Worm (Caenorhabditis elegans) whole organism, L2 larva: Measurements from ENCODE around the gene tlk-1.

Source experiments
- C34F6.9 ChIP-seq: fragments of 150-350 bp; optimal IDR thresholded peaks from 2 replicates; lab custom pipeline; 2014; ENCODE audit warnings: missing biosample characterization, missing genetic modification characterization
- F13H6.1 ChIP-seq: sonication (generic microtip); optimal IDR thresholded peaks from 2 replicates; lab custom pipeline; 2016; ENCODE audit warnings: missing genetic modification characterization, missing compliant biosample characterization
- Y55F3AM.14 ChIP-seq: fragments of 200-800 bp; sonication (Bioruptor generic); optimal IDR thresholded peaks from 2 replicates; lab custom pipeline; 2018; ENCODE audit warnings: mild to moderate bottlenecking, missing genetic modification characterization, missing compliant biosample characterization
- ZK546.5 ChIP-seq: sonication (generic microtip); optimal IDR thresholded peaks from 2 replicates; lab custom pipeline; 2017; ENCODE audit warnings: missing biosample characterization, missing genetic modification characterization
- alr-1 ChIP-seq: fragments of 150-350 bp; optimal IDR thresholded peaks from 2 replicates; lab custom pipeline; 2014; ENCODE audit warnings: missing biosample characterization, missing genetic modification characterization
- aly-2 ChIP-seq: fragments of 150-350 bp; optimal IDR thresholded peaks from 2 replicates; lab custom pipeline; 2014; ENCODE audit warnings: missing biosample characterization, missing genetic modification characterization
- ama-1 ChIP-seq: fragments of 150-350 bp; optimal IDR thresholded peaks from 2 replicates; lab custom pipeline; 2018; ENCODE audit warnings: inconsistent platforms
- ceh-16 ChIP-seq: fragments of 150-350 bp; optimal IDR thresholded peaks from 2 replicates; lab custom pipeline; 2014; ENCODE audit warnings: missing biosample characterization, missing genetic modification characterization
- ceh-82 ChIP-seq: fragments of 150-350 bp; optimal IDR thresholded peaks from 2 replicates; lab custom pipeline; 2014; ENCODE audit warnings: missing biosample characterization, missing genetic modification characterization
- crh-2 ChIP-seq: sonication (generic microtip); optimal IDR thresholded peaks from 2 replicates; lab custom pipeline; 2017; ENCODE audit warnings: missing biosample characterization, missing genetic modification characterization
- egl-27 ChIP-seq: sonication (generic microtip); optimal IDR thresholded peaks from 3 replicates; lab custom pipeline; 2017; ENCODE audit warnings: missing biosample characterization, missing genetic modification reagents, missing genetic modification characterization
- elt-3 ChIP-seq: sonication (generic microtip); optimal IDR thresholded peaks from 2 replicates; lab custom pipeline; 2017; ENCODE audit warnings: missing biosample characterization, missing genetic modification characterization
- fos-1 ChIP-seq: fragments of 150-350 bp; optimal IDR thresholded peaks from 2 replicates; lab custom pipeline; 2014; ENCODE audit warnings: missing biosample characterization, missing genetic modification characterization
- gmeb-1 ChIP-seq: fragments of 150-350 bp; optimal IDR thresholded peaks from 2 replicates; lab custom pipeline; 2014; ENCODE audit warnings: missing biosample characterization, missing genetic modification characterization
- lin-11 ChIP-seq: fragments of 150-350 bp; sonication (generic microtip); optimal IDR thresholded peaks from 2 replicates; lab custom pipeline; 2014; ENCODE audit warnings: missing biosample characterization, missing genetic modification characterization, inconsistent platforms, mixed read lengths
- lin-13 ChIP-seq: fragments of 150-350 bp; optimal IDR thresholded peaks from 2 replicates; lab custom pipeline; 2014; ENCODE audit warnings: missing biosample characterization, missing genetic modification reagents, missing genetic modification characterization
- lin-39 ChIP-seq: fragments of 150-350 bp; optimal IDR thresholded peaks from 2 replicates; lab custom pipeline; 2014; ENCODE audit warnings: missing biosample characterization, missing genetic modification reagents, missing genetic modification characterization
- lsy-2 ChIP-seq, 2 experiments: fragments of 150-350 bp in 1 of 2; sonication (generic microtip) in 1 of 2; optimal IDR thresholded peaks; 2 replicates each; lab custom pipeline; 2014 to 2017; ENCODE audit warnings: missing biosample characterization in 2 of 2, missing genetic modification characterization in 2 of 2
- mdl-1 ChIP-seq, 2 experiments: fragments of 150-350 bp in 1 of 2; sonication (generic microtip) in 1 of 2; optimal IDR thresholded peaks; 2 replicates each; lab custom pipeline; 2017; ENCODE audit warnings: missing biosample characterization in 2 of 2, missing genetic modification characterization in 2 of 2
- nhr-11 ChIP-seq: fragments of 150-350 bp; optimal IDR thresholded peaks from 2 replicates; lab custom pipeline; 2014; ENCODE audit warnings: missing biosample characterization, missing genetic modification characterization
- nhr-12 ChIP-seq: fragments of 150-350 bp; optimal IDR thresholded peaks from 2 replicates; lab custom pipeline; 2014; ENCODE audit warnings: missing biosample characterization, missing genetic modification characterization
- nhr-129 ChIP-seq: fragments of 150-350 bp; optimal IDR thresholded peaks from 2 replicates; lab custom pipeline; 2014; ENCODE audit warnings: missing biosample characterization, missing genetic modification characterization
- nhr-21 ChIP-seq: fragments of 150-350 bp; optimal IDR thresholded peaks from 2 replicates; lab custom pipeline; 2014; ENCODE audit warnings: missing biosample characterization, missing genetic modification characterization
- nhr-23 ChIP-seq: fragments of 150-350 bp; optimal IDR thresholded peaks from 2 replicates; lab custom pipeline; 2014; ENCODE audit warnings: missing biosample characterization, missing genetic modification reagents, missing genetic modification characterization
- nhr-25 ChIP-seq: fragments of 150-350 bp; sonication (generic microtip); optimal IDR thresholded peaks from 3 replicates; lab custom pipeline; 2014; ENCODE audit warnings: missing biosample characterization, missing genetic modification characterization
- nhr-6 ChIP-seq: fragments of 150-350 bp; optimal IDR thresholded peaks from 2 replicates; lab custom pipeline; 2014; ENCODE audit warnings: missing biosample characterization, missing genetic modification characterization
- sem-4 ChIP-seq: fragments of 150-350 bp; optimal IDR thresholded peaks from 2 replicates; lab custom pipeline; 2014; ENCODE audit warnings: missing biosample characterization, missing genetic modification reagents, missing genetic modification characterization
- skn-1 ChIP-seq: sonication (generic microtip); optimal IDR thresholded peaks from 2 replicates; lab custom pipeline; 2017; ENCODE audit warnings: missing biosample characterization, missing genetic modification characterization
- sma-9 ChIP-seq, 2 experiments: fragments of 150-350 bp in 1 of 2; sonication (generic microtip) in 1 of 2; optimal IDR thresholded peaks; 2 replicates each; lab custom pipeline; 2014 to 2016; ENCODE audit warnings: missing genetic modification characterization in 2 of 2, mild to moderate bottlenecking in 1 of 2, missing biosample characterization in 1 of 2, missing compliant biosample characterization in 1 of 2, missing genetic modification reagents in 1 of 2, moderate library complexity in 1 of 2
- unc-39 ChIP-seq: fragments of 150-350 bp; optimal IDR thresholded peaks from 2 replicates; lab custom pipeline; 2014; ENCODE audit warnings: missing biosample characterization, missing genetic modification characterization
- unc-55 ChIP-seq: fragments of 150-350 bp; sonication (generic microtip); optimal IDR thresholded peaks from 3 replicates; lab custom pipeline; 2014; ENCODE audit warnings: missing biosample characterization, missing genetic modification reagents, missing genetic modification characterization
- unc-62 ChIP-seq: fragments of 150-350 bp; optimal IDR thresholded peaks from 2 replicates; lab custom pipeline; 2014; ENCODE audit warnings: missing biosample characterization, missing genetic modification reagents, missing genetic modification characterization
- zag-1 ChIP-seq: fragments of 150-350 bp; optimal IDR thresholded peaks from 2 replicates; lab custom pipeline; 2014; ENCODE audit warnings: missing biosample characterization, missing genetic modification characterization
- ztf-1 ChIP-seq: fragments of 200-800 bp; sonication (Bioruptor generic); conservative IDR thresholded peaks from 2 replicates; pipeline ENCODE4 v1.3.6; 2022; ENCODE audit warnings: missing genetic modification characterization, missing compliant biosample characterization
- ztf-11 ChIP-seq: sonication (generic microtip); optimal IDR thresholded peaks from 2 replicates; lab custom pipeline; 2017; ENCODE audit warnings: missing biosample characterization, missing genetic modification characterization

Gene tlk-1

DNA sequence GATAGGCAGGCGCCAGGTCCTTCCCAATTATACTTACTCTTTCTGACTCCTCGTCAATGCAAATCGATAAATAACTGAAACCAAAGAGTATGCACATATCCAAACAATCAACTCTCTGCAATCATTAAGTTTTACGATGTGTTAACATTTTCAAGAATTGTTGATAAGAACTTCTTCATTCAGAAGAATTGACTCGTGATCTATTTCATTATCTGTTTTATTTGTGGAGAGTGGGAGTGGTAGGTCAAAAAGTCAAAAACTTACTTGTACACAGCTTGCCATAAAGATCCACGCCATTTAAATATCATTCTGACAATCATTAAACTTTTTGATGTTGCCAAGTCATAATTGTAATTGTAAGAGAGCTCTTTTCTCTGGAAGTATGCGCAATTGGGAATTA, 10.3 kb upstream of the tlk-1 start:
- TF ChIP-seq Y55F3AM.14 (GFP tag; lab: Kevin White, UChicago) (no peak), ceh-16 (tag; lab: Kevin White, UChicago) (no peak), nhr-12 (no peak), egl-27 (tag; lab: Kevin White, UChicago) (no peak), ceh-82 (tag; lab: Kevin White, UChicago) (no peak), sem-4 (tag; lab: Kevin White, UChicago) (no peak), lin-11 (tag; lab: Kevin White, UChicago) (no peak), crh-2 (tag; lab: Kevin White, UChicago) (peak; percentile 15), fos-1 (tag; lab: Kevin White, UChicago) (peak; percentile 6), gmeb-1 (tag; lab: Kevin White, UChicago) (peak; percentile 10)

ce11 chrIII:9690044-9690443, 9.6 kb upstream of the tlk-1 start, which contains the start of gene best-5:
TSS of gene best-5 (minus strand) at chrIII:9690253.
- no peak for TF ChIP-seq nhr-6 (tag; lab: Kevin White, UChicago)

- TF ChIP-seq Y55F3AM.14 (GFP tag; lab: Kevin White, UChicago) (no peak), ztf-11 (tag; lab: Kevin White, UChicago) (no peak), nhr-25 (tag; lab: Kevin White, UChicago) (no peak), skn-1 (tag; lab: Kevin White, UChicago) (no peak), ceh-16 (tag; lab: Kevin White, UChicago) (no peak), nhr-23 (tag; lab: Kevin White, UChicago) (no peak), ztf-1 (GFP tag; lab: Robert Waterston, UW) (no peak), ama-1 (lab: Kevin White, UChicago) (no peak), egl-27 (tag; lab: Kevin White, UChicago) (no peak)
Observed at ce11 chrIII:9694474-9694873, 5.2 kb upstream of the tlk-1 start, which contains the start of gene set-3. TSS of gene set-3 (minus strand) at chrIII:9694574.

ce11 chrIII:9695379-9695778, 4.3 kb upstream of the tlk-1 start:
- no peak for TF ChIP-seq alr-1 (tag; lab: Kevin White, UChicago)
- TF ChIP-seq C34F6.9, result peak; percentile 59
- TF ChIP-seq lin-39 (tag; lab: Kevin White, UChicago), result no peak
- TF ChIP-seq gmeb-1 (tag; lab: Kevin White, UChicago), result peak; percentile 21
- peak in 1 of 2 experiments; percentile 55 for TF ChIP-seq lsy-2 (tag; optimal IDR thresholded peaks at IDR 0.05; lab: Kevin White, UChicago)
- TF ChIP-seq unc-55 (GFP tag; lab: Kevin White, UChicago), result peak; percentile 65
- TF ChIP-seq Y55F3AM.14 (GFP tag; lab: Kevin White, UChicago), result no peak

- no peak for TF ChIP-seq ZK546.5
- no peak for TF ChIP-seq unc-39 (tag; lab: Kevin White, UChicago)
- no peak for TF ChIP-seq aly-2 (tag; lab: Kevin White, UChicago)
- no peak for TF ChIP-seq lin-13
- TF ChIP-seq unc-55 (GFP tag; lab: Kevin White, UChicago), result no peak
- no peak for TF ChIP-seq ztf-11 (tag; lab: Kevin White, UChicago)
- no peak for TF ChIP-seq ceh-82 (tag; lab: Kevin White, UChicago)
- no peak for TF ChIP-seq gmeb-1 (tag; lab: Kevin White, UChicago)
- TF ChIP-seq nhr-11 (tag; lab: Kevin White, UChicago), result no peak
- no peak for TF ChIP-seq sma-9 (GFP tag; optimal IDR thresholded peaks at IDR 0.05; lab: Kevin White, UChicago)
- TF ChIP-seq sma-9 (tag; optimal IDR thresholded peaks at IDR 0.05; lab: Kevin White, UChicago), result no peak
- TF ChIP-seq sem-4 (tag; lab: Kevin White, UChicago), result no peak
- TF ChIP-seq C34F6.9, result no peak
- no peak for TF ChIP-seq nhr-129 (tag; lab: Kevin White, UChicago)
- no peak for TF ChIP-seq F13H6.1 (tag; lab: Kevin White, UChicago)
- no peak for TF ChIP-seq unc-62
- TF ChIP-seq lin-11 (tag; lab: Kevin White, UChicago), result no peak
Observed at ce11 chrIII:9696417-9696816, 3.3 kb upstream of the tlk-1 start, which contains the start of gene bud-31. TSS of gene bud-31 (minus strand) at chrIII:9696517.

DNA sequence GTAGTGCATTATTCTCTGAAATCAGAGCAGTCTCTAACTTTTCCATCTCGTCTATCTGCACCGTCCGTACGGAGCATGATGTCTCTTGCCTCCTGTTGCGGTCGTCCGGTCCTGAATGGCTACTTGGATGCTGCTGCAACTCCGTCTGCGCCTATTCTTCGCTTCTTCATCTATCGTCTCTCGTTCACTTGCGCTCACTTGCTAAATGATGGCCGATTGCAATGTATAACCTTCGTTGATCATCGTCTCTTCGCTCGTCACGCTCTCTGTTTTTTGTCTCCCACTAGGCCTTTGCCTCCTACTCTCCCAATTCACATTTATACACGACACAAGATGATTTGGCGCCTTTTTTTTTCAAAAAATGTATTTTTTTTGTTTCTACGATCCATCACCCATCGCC, 2.4 kb upstream of the tlk-1 start:
- peak; percentile 48 for TF ChIP-seq unc-55 (GFP tag; lab: Kevin White, UChicago)
- peak; percentile 84 for TF ChIP-seq nhr-129 (tag; lab: Kevin White, UChicago)
- no peak for TF ChIP-seq aly-2 (tag; lab: Kevin White, UChicago)
- TF ChIP-seq elt-3, result no peak
- TF ChIP-seq nhr-21 (tag; lab: Kevin White, UChicago), result no peak
- peak; percentile 34 to 59 for TF ChIP-seq lsy-2 (tag; optimal IDR thresholded peaks at IDR 0.05; lab: Kevin White, UChicago)
- TF ChIP-seq F13H6.1 (tag; lab: Kevin White, UChicago), result peak; percentile 76
- peak; percentile 70 for TF ChIP-seq crh-2 (tag; lab: Kevin White, UChicago)
- peak; percentile 12 for TF ChIP-seq lin-13
- peak; percentile 67 for TF ChIP-seq C34F6.9
- TF ChIP-seq mdl-1 (tag; optimal IDR thresholded peaks at IDR 0.05; lab: Kevin White, UChicago), result peak in 1 of 2 experiments; percentile 64
- TF ChIP-seq fos-1 (tag; lab: Kevin White, UChicago), result peak; percentile 89
- no peak for TF ChIP-seq egl-27 (tag; lab: Kevin White, UChicago)
- peak; percentile 16 for TF ChIP-seq zag-1 (tag; lab: Kevin White, UChicago)
- TF ChIP-seq sma-9 (GFP tag; optimal IDR thresholded peaks at IDR 0.05; lab: Kevin White, UChicago), result peak; percentile 55
- no peak for TF ChIP-seq sma-9 (tag; optimal IDR thresholded peaks at IDR 0.05; lab: Kevin White, UChicago)
- TF ChIP-seq lin-11 (tag; lab: Kevin White, UChicago), result peak; percentile 19
- TF ChIP-seq nhr-25 (tag; lab: Kevin White, UChicago), result peak; percentile 21
